Fruit fly (Drosophila melanogaster) whole organism, prepupa: Measurements from ENCODE around the gene CG2794.

Experiments used
- CG10669 ChIP-seq: fragments of 200-800 bp; sonication (Bioruptor generic); optimal IDR thresholded peaks from 3 replicates; lab custom pipeline; 2018; ENCODE audit warnings: missing biosample characterization, mild to moderate bottlenecking, missing genetic modification characterization, moderate library complexity
- CG11762 ChIP-seq: fragments of 200-800 bp; sonication (Bioruptor generic); optimal IDR thresholded peaks from 3 replicates; lab custom pipeline; 2016; ENCODE audit warnings: missing biosample characterization, missing genetic modification characterization; ENCODE audit not compliant: insufficient read depth
- CG15336 ChIP-seq: fragments of 200-800 bp; sonication (Bioruptor generic); IDR thresholded peaks from 2 replicates; pipeline ENCODE4 v1.3.6; 2022; ENCODE audit warnings: missing biosample characterization, missing genetic modification characterization
- CG1621 ChIP-seq: fragments of 200-800 bp; sonication (Bioruptor generic); optimal IDR thresholded peaks from 3 replicates; lab custom pipeline; 2018; ENCODE audit warnings: missing biosample characterization, mild to moderate bottlenecking, missing genetic modification characterization
- CG16779 ChIP-seq: fragments of 200-800 bp; sonication (Bioruptor generic); optimal IDR thresholded peaks from 3 replicates; lab custom pipeline; 2017; ENCODE audit warnings: missing biosample characterization, mild to moderate bottlenecking, missing genetic modification characterization
- CG3032 ChIP-seq: fragments of 200-800 bp; optimal IDR thresholded peaks from 2 replicates; lab custom pipeline; 2019; ENCODE audit warnings: missing biosample characterization, mild to moderate bottlenecking, missing genetic modification characterization, moderate library complexity
- CG31627 ChIP-seq: fragments of 200-800 bp; sonication (Bioruptor generic); optimal IDR thresholded peaks from 3 replicates; lab custom pipeline; 2016; ENCODE audit warnings: missing biosample characterization, missing genetic modification characterization
- CG32006 ChIP-seq: fragments of 200-800 bp; sonication (Bioruptor generic); optimal IDR thresholded peaks from 3 replicates; lab custom pipeline; 2017; ENCODE audit warnings: missing biosample characterization, mild to moderate bottlenecking, missing genetic modification characterization
- CG34406 ChIP-seq: fragments of 200-800 bp; sonication (Bioruptor generic); optimal IDR thresholded peaks from 3 replicates; lab custom pipeline; 2016; ENCODE audit warnings: missing biosample characterization, missing genetic modification characterization
- CG3919 ChIP-seq: fragments of 200-800 bp; sonication (Bioruptor generic); optimal IDR thresholded peaks from 3 replicates; lab custom pipeline; 2016; ENCODE audit warnings: missing biosample characterization, missing genetic modification characterization
- CG4318 ChIP-seq: fragments of 200-800 bp; sonication (Bioruptor generic); optimal IDR thresholded peaks from 3 replicates; lab custom pipeline; 2017; ENCODE audit warnings: missing biosample characterization, mild to moderate bottlenecking, missing genetic modification characterization
- CG6163 ChIP-seq: fragments of 200-800 bp; sonication (Bioruptor generic); IDR thresholded peaks from 3 replicates; pipeline ENCODE4 v1.3.6; 2022; ENCODE audit warnings: missing biosample characterization, missing genetic modification characterization
- CG6276 ChIP-seq: fragments of 200-800 bp; sonication (Bioruptor generic); optimal IDR thresholded peaks from 2 replicates; lab custom pipeline; 2017; ENCODE audit warnings: missing biosample characterization, mild to moderate bottlenecking, missing genetic modification characterization
- CG6792 ChIP-seq: fragments of 200-800 bp; sonication (Bioruptor generic); optimal IDR thresholded peaks from 3 replicates; lab custom pipeline; 2016; ENCODE audit warnings: missing biosample characterization, missing genetic modification characterization
- CG6808 ChIP-seq: fragments of 200-800 bp; sonication (Bioruptor generic); optimal IDR thresholded peaks from 3 replicates; lab custom pipeline; 2017; ENCODE audit warnings: missing biosample characterization, missing genetic modification characterization, mild to moderate bottlenecking, moderate library complexity, missing genetic modification reagents
- CG6854 ChIP-seq: fragments of 200-800 bp; sonication (Bioruptor generic); optimal IDR thresholded peaks from 2 replicates; lab custom pipeline; 2017; ENCODE audit warnings: missing biosample characterization, mild to moderate bottlenecking, missing genetic modification characterization
- CG8119 ChIP-seq: fragments of 200-800 bp; sonication (Bioruptor generic); IDR thresholded peaks from 3 replicates; pipeline ENCODE4 v1.3.6; 2022; ENCODE audit warnings: missing biosample characterization, missing genetic modification characterization
- CG8319 ChIP-seq: fragments of 200-800 bp; sonication (Bioruptor generic); optimal IDR thresholded peaks from 3 replicates; lab custom pipeline; 2016; ENCODE audit warnings: missing biosample characterization, missing genetic modification characterization
- CG9139 ChIP-seq: fragments of 200-800 bp; sonication (Bioruptor generic); optimal IDR thresholded peaks from 3 replicates; lab custom pipeline; 2017; ENCODE audit warnings: missing biosample characterization, mild to moderate bottlenecking, missing genetic modification characterization
- Eip75B ChIP-seq: fragments of 200-800 bp; sonication (Bioruptor generic); optimal IDR thresholded peaks from 3 replicates; lab custom pipeline; 2016; ENCODE audit warnings: missing biosample characterization, missing genetic modification characterization
- Eip78C ChIP-seq: fragments of 200-800 bp; sonication (Bioruptor generic); peaks from one replicate; lab custom pipeline; 2016; ENCODE audit warnings: missing biosample characterization, missing genetic modification characterization
- Eip93F ChIP-seq: fragments of 200-800 bp; sonication (Bioruptor generic); optimal IDR thresholded peaks from 2 replicates; lab custom pipeline; 2016; ENCODE audit warnings: missing biosample characterization, mild to moderate bottlenecking, missing genetic modification characterization
- Ets21C ChIP-seq: fragments of 200-800 bp; sonication (Bioruptor generic); optimal IDR thresholded peaks from 3 replicates; lab custom pipeline; 2016; ENCODE audit warnings: missing biosample characterization, missing genetic modification characterization
- Ets96B ChIP-seq: fragments of 200-800 bp; optimal IDR thresholded peaks from 2 replicates; lab custom pipeline; 2019; ENCODE audit warnings: missing biosample characterization, mild to moderate bottlenecking, missing genetic modification characterization, moderate library complexity
- Gug ChIP-seq: fragments of 200-800 bp; sonication (Bioruptor generic); IDR thresholded peaks from 2 replicates; pipeline ENCODE4 v1.3.6; 2022; ENCODE audit warnings: missing biosample characterization, missing genetic modification characterization
- Hr39 ChIP-seq: fragments of 200-800 bp; sonication (Bioruptor generic); optimal IDR thresholded peaks from 2 replicates; lab custom pipeline; 2016; ENCODE audit warnings: missing biosample characterization, missing genetic modification characterization
- Hr4 ChIP-seq: fragments of 200-800 bp; sonication (Bioruptor generic); optimal IDR thresholded peaks from 3 replicates; lab custom pipeline; 2016; ENCODE audit warnings: missing biosample characterization, missing genetic modification characterization
- Met ChIP-seq: fragments of 200-800 bp; sonication (Bioruptor generic); optimal IDR thresholded peaks from 3 replicates; lab custom pipeline; 2016; ENCODE audit warnings: missing biosample characterization, missing genetic modification characterization
- OdsH ChIP-seq: fragments of 200-800 bp; sonication (Bioruptor generic); optimal IDR thresholded peaks from 3 replicates; lab custom pipeline; 2016; ENCODE audit warnings: missing biosample characterization, missing genetic modification characterization
- Smox ChIP-seq: fragments of 200-800 bp; sonication (Bioruptor generic); optimal IDR thresholded peaks from 3 replicates; lab custom pipeline; 2016; ENCODE audit warnings: missing biosample characterization, missing genetic modification characterization
- Sox102F ChIP-seq: fragments of 200-800 bp; sonication (Bioruptor generic); optimal IDR thresholded peaks from 2 replicates; lab custom pipeline; 2016; ENCODE audit warnings: missing biosample characterization, mild to moderate bottlenecking, missing genetic modification characterization
- Sox14 ChIP-seq: fragments of 200-800 bp; sonication (Bioruptor generic); optimal IDR thresholded peaks from 3 replicates; lab custom pipeline; 2016; ENCODE audit warnings: missing biosample characterization, missing genetic modification characterization
- Sox15 ChIP-seq: fragments of 200-800 bp; sonication (Bioruptor generic); optimal IDR thresholded peaks from 3 replicates; lab custom pipeline; 2016; ENCODE audit warnings: missing biosample characterization, missing genetic modification characterization
- acj6 ChIP-seq: fragments of 200-800 bp; sonication (Bioruptor generic); optimal IDR thresholded peaks from 3 replicates; lab custom pipeline; 2016; ENCODE audit warnings: missing biosample characterization, missing genetic modification characterization
- dac ChIP-seq: fragments of 200-800 bp; sonication (Bioruptor generic); optimal IDR thresholded peaks from 2 replicates; lab custom pipeline; 2017; ENCODE audit warnings: missing biosample characterization, mild to moderate bottlenecking, missing genetic modification characterization
- dsx ChIP-seq: fragments of 200-800 bp; optimal IDR thresholded peaks from 3 replicates; lab custom pipeline; 2019; ENCODE audit warnings: missing biosample characterization, mild to moderate bottlenecking, missing genetic modification characterization, moderate library complexity; ENCODE audit not compliant: poor library complexity, severe bottlenecking
- eg ChIP-seq: fragments of 200-800 bp; sonication (Bioruptor generic); IDR thresholded peaks from 3 replicates; pipeline ENCODE4 v1.3.6; 2022; ENCODE audit warnings: missing biosample characterization, missing genetic modification characterization
- esn ChIP-seq: fragments of 200-800 bp; sonication (Bioruptor generic); optimal IDR thresholded peaks from 2 replicates; lab custom pipeline; 2016; ENCODE audit warnings: missing biosample characterization, mild to moderate bottlenecking, missing genetic modification characterization, moderate library complexity
- fd59A ChIP-seq: fragments of 200-800 bp; sonication (Bioruptor generic); optimal IDR thresholded peaks from 2 replicates; lab custom pipeline; 2017; ENCODE audit warnings: missing biosample characterization, mild to moderate bottlenecking, missing genetic modification characterization, missing genetic modification reagents
- fd85E ChIP-seq: fragments of 200-800 bp; sonication (Bioruptor generic); optimal IDR thresholded peaks from 3 replicates; lab custom pipeline; 2016; ENCODE audit warnings: missing biosample characterization, missing genetic modification characterization
- fkh ChIP-seq: fragments of 200-800 bp; sonication (Bioruptor generic); optimal IDR thresholded peaks from 3 replicates; lab custom pipeline; 2017; ENCODE audit warnings: missing biosample characterization, mild to moderate bottlenecking, missing genetic modification characterization, moderate library complexity
- net ChIP-seq: fragments of 200-800 bp; sonication (Bioruptor generic); optimal IDR thresholded peaks from 3 replicates; lab custom pipeline; 2016; ENCODE audit warnings: missing biosample characterization, missing genetic modification characterization
- pdm3 ChIP-seq: fragments of 200-800 bp; sonication (Bioruptor generic); optimal IDR thresholded peaks from 3 replicates; lab custom pipeline; 2016; ENCODE audit warnings: missing biosample characterization, missing genetic modification characterization
- salr ChIP-seq, 2 experiments: fragments of 200-800 bp; sonication (Bioruptor generic); optimal IDR thresholded peaks; 3 replicates each; lab custom pipeline; 2016 to 2018; ENCODE audit warnings: missing biosample characterization in 2 of 2, missing genetic modification characterization in 2 of 2, mild to moderate bottlenecking in 1 of 2
- spab ChIP-seq: fragments of 200-800 bp; sonication (Bioruptor generic); optimal IDR thresholded peaks from 2 replicates; lab custom pipeline; 2017; ENCODE audit warnings: missing biosample characterization, mild to moderate bottlenecking, missing genetic modification characterization, missing genetic modification reagents
- ss ChIP-seq, 2 experiments: fragments of 200-800 bp; sonication (Bioruptor generic); optimal IDR thresholded peaks; 2 replicates in 1 of 2; 3 replicates in 1 of 2; lab custom pipeline; 2017 to 2018; ENCODE audit warnings: mild to moderate bottlenecking in 2 of 2, missing biosample characterization in 2 of 2, missing genetic modification characterization in 2 of 2, moderate library complexity in 1 of 2
- vri ChIP-seq: fragments of 200-800 bp; sonication (Bioruptor generic); optimal IDR thresholded peaks from 3 replicates; lab custom pipeline; 2016; ENCODE audit warnings: missing biosample characterization, mild to moderate bottlenecking, missing genetic modification characterization

Gene CG2794

DNA sequence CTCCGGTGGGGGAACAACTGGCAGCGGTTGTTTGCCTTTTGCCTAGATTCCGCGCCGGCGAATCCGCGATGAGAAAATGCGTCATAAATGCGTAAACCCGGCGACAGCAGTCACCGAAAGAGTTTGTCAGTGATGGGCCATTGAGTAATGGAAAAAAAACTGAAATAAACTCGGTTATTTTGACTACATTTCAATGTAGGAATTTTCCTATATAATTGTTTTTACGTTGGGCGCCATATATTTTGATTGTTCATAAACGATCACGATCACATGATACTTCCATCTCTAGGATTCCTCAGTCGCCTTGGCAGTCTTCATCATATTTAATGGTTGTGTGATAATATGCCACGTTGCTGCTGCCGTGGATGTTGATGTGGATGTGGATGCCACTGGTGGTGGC, 44.2 kb downstream of the CG2794 start (continued):
- peak; percentile 14 for TF ChIP-seq CG34406 (GFP tag; lab: Kevin White, UChicago)
- TF ChIP-seq CG11762 (GFP tag; lab: Kevin White, UChicago): peak; percentile 26
- TF ChIP-seq CG15336 (GFP tag; lab: Robert Waterston, UW): peak; percentile 83
- TF ChIP-seq CG10669 (GFP tag; lab: Kevin White, UChicago): peak; percentile 74
- peak; percentile 38 for TF ChIP-seq CG6276 (GFP tag; lab: Kevin White, UChicago)
- peak; percentile 36 for TF ChIP-seq net (GFP tag; lab: Kevin White, UChicago)
- peak; percentile 79; the same call in 2 of the 3 replicates for TF ChIP-seq CG6163 (GFP tag; lab: Robert Waterston, UW)
- peak; percentile 54 for TF ChIP-seq Hr4 (GFP tag; lab: Kevin White, UChicago)
- TF ChIP-seq CG6792 (GFP tag; lab: Kevin White, UChicago): peak; percentile 16
- peak; percentile 56 for TF ChIP-seq pdm3 (GFP tag; lab: Kevin White, UChicago)
- TF ChIP-seq, all 60 proteins: peak for 39

dm6 chr2L:609497-609896, 45.5 kb downstream of the CG2794 start:
- TF ChIP-seq CG6792 (GFP tag; lab: Kevin White, UChicago) (peak; percentile 50), CG11762 (GFP tag; lab: Kevin White, UChicago) (no peak), salr (GFP tag; optimal IDR thresholded peaks at IDR 0.05; lab: Kevin White, UChicago) (peak; percentile 37 to 62), Met (GFP tag; lab: Kevin White, UChicago) (peak; percentile 32), CG6276 (GFP tag; lab: Kevin White, UChicago) (no peak), CG31627 (GFP tag; lab: Kevin White, UChicago) (peak; percentile 4), CG6163 (GFP tag; lab: Robert Waterston, UW) (peak; percentile 74), CG3032 (peak; percentile 62), dsx (GFP tag; lab: Kevin White, UChicago) (peak; percentile 48), Eip75B (peak; percentile 65), CG32006 (GFP tag; lab: Kevin White, UChicago) (peak; percentile 51), Ets21C (no peak), Gug (GFP tag; lab: Robert Waterston, UW) (peak; percentile 33), Sox102F (GFP tag; lab: Kevin White, UChicago) (no peak), CG15336 (GFP tag; lab: Robert Waterston, UW) (0 out of 2 replicates have a peak, but pooled peaks have one; percentile 35), Hr39 (GFP tag; lab: Kevin White, UChicago) (peak; percentile 30), OdsH (GFP tag; lab: Kevin White, UChicago) (peak; percentile 59), eg (GFP tag; lab: Robert Waterston, UW) (0 out of 3 replicates have a peak, but pooled peaks have one; percentile 24), acj6 (peak; percentile 53), vri (GFP tag; lab: Kevin White, UChicago) (no peak), fd59A (GFP tag; lab: Kevin White, UChicago) (peak; percentile 67), CG9139 (GFP tag; lab: Kevin White, UChicago) (peak; percentile 44), spab (peak; percentile 61), CG4318 (no peak), dac (GFP tag; lab: Kevin White, UChicago) (no peak), Hr4 (GFP tag; lab: Kevin White, UChicago) (peak; percentile 1), CG34406 (GFP tag; lab: Kevin White, UChicago) (peak; percentile 12), CG8319 (no peak), CG1621 (tag; lab: Kevin White, UChicago) (peak; percentile 78), pdm3 (GFP tag; lab: Kevin White, UChicago) (peak; percentile 65), ss (GFP tag; optimal IDR thresholded peaks at IDR 0.05; lab: Kevin White, UChicago) (peak; percentile 51 to 58), Eip78C (peak; percentile 91), fkh (GFP tag; lab: Kevin White, UChicago) (no peak), Eip93F (GFP tag; lab: Kevin White, UChicago) (no peak), Sox14 (peak; percentile 74), CG6854 (no peak), esn (GFP tag; lab: Kevin White, UChicago) (peak; percentile 34), CG8119 (peak; percentile 57; the same call in 2 of the 3 replicates), Smox (GFP tag; lab: Kevin White, UChicago) (peak; percentile 35), CG16779 (tag; lab: Kevin White, UChicago) (peak; percentile 21), fd85E (GFP tag; lab: Kevin White, UChicago) (no peak), CG6808 (GFP tag; lab: Kevin White, UChicago) (peak; percentile 75), CG3919 (peak; percentile 69), Ets96B (tag; lab: Kevin White, UChicago) (peak; percentile 76), CG10669 (GFP tag; lab: Kevin White, UChicago) (peak; percentile 70), Sox15 (GFP tag; lab: Kevin White, UChicago) (no peak)
